Worm (Caenorhabditis elegans): Measurements from ENCODE around the gene unc-61.

DNA sequence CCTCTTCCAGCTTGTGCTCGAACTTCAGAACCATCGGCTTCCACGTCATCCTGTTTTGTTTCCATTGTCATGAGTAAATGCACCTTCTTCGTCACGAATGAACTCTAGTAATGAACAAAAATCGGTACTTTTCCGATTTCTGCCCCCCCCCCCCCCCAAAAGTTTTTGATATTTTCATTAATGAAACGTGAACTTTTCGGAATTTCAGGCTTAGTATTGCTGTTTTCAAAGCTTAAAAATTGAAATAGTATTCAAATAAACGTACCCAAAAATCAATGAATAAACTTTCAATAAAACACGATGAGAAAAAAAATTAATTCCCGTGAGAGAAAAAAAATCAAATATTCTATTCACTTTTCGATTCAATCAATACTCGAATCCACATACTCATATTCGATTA is 45.6 kb upstream of the unc-61 start, which contains the start of the genes scrm-7 and Y50E8A.10:
- TF ChIP-seq hnd-1 (tag; optimal IDR thresholded peaks at IDR 0.05): no peak
- no peak for TF ChIP-seq scrt-1 (GFP tag; IDR thresholded peaks at IDR 0.05)
- no peak for TF ChIP-seq ama-1 (optimal IDR thresholded peaks at IDR 0.05)
- no peak for TF ChIP-seq F13C5.2 (tag; optimal IDR thresholded peaks at IDR 0.05)
- no peak for TF ChIP-seq B0310.2 (tag; optimal IDR thresholded peaks at IDR 0.05)
- TF ChIP-seq aly-1 (tag; optimal IDR thresholded peaks at IDR 0.05): no peak
- TF ChIP-seq sea-1 (GFP tag; conservative IDR thresholded peaks at IDR 0.05): no peak
- TF ChIP-seq tbx-11 (GFP tag; IDR thresholded peaks at IDR 0.05): no peak
